Fruit fly (Drosophila melanogaster) whole organism, embryonic: Measurements from ENCODE around the gene CG12020.

Experiments used
- ATbp ChIP-seq: fragments of 200-800 bp; sonication (Bioruptor generic); optimal IDR thresholded peaks from 2 replicates; lab custom pipeline; 2017; ENCODE audit warnings: missing biosample characterization, mild to moderate bottlenecking, missing genetic modification characterization, missing genetic modification reagents
- Asciz ChIP-seq: fragments of 200-800 bp; sonication (Bioruptor generic); optimal IDR thresholded peaks from 2 replicates; lab custom pipeline; 2017; ENCODE audit warnings: missing biosample characterization, mild to moderate bottlenecking, missing genetic modification characterization, missing genetic modification reagents
- B-H2 ChIP-seq: fragments of 200-800 bp; sonication (Bioruptor generic); optimal IDR thresholded peaks from 2 replicates; lab custom pipeline; 2018; ENCODE audit warnings: missing biosample characterization, mild to moderate bottlenecking, missing genetic modification characterization
- CG10654 ChIP-seq: fragments of 200-800 bp; sonication (Bioruptor generic); optimal IDR thresholded peaks from 2 replicates; lab custom pipeline; 2016; ENCODE audit warnings: missing biosample characterization, missing genetic modification characterization
- CG10959 ChIP-seq: fragments of 200-800 bp; sonication (Bioruptor generic); IDR thresholded peaks from 2 replicates; pipeline ENCODE4 v1.3.6; 2022; ENCODE audit warnings: missing biosample characterization, missing genetic modification characterization
- CG11504 ChIP-seq: fragments of 200-800 bp; sonication (Bioruptor generic); optimal IDR thresholded peaks from 3 replicates; lab custom pipeline; 2019; ENCODE audit warnings: missing biosample characterization, mild to moderate bottlenecking, missing genetic modification characterization, moderate library complexity
- CG12942 ChIP-seq: fragments of 200-800 bp; sonication (Bioruptor generic); optimal IDR thresholded peaks from 3 replicates; lab custom pipeline; 2016; ENCODE audit warnings: missing biosample characterization, missing genetic modification characterization
- CG13424 ChIP-seq: fragments of 200-800 bp; sonication (Bioruptor generic); optimal IDR thresholded peaks from 2 replicates; lab custom pipeline; 2019; ENCODE audit warnings: missing biosample characterization, mild to moderate bottlenecking, missing genetic modification characterization, moderate library complexity
- CG14965 ChIP-seq: fragments of 200-800 bp; sonication (Bioruptor generic); optimal IDR thresholded peaks from 2 replicates; lab custom pipeline; 2016; ENCODE audit warnings: missing biosample characterization, missing genetic modification characterization, borderline replicate concordance
- CG1602 ChIP-seq: fragments of 200-800 bp; sonication (Bioruptor generic); optimal IDR thresholded peaks from 3 replicates; lab custom pipeline; 2016; ENCODE audit warnings: missing biosample characterization, missing genetic modification characterization
- CG16779 ChIP-seq: fragments of 200-800 bp; sonication (Bioruptor generic); IDR thresholded peaks from 2 replicates; pipeline ENCODE4 v1.3.6; 2022; ENCODE audit warnings: missing biosample characterization, missing genetic modification characterization
- CG17186 ChIP-seq: fragments of 200-800 bp; sonication (Bioruptor generic); optimal IDR thresholded peaks from 3 replicates; lab custom pipeline; 2017; ENCODE audit warnings: missing biosample characterization, missing genetic modification reagents, missing genetic modification characterization
- CG17359 ChIP-seq: fragments of 200-800 bp; sonication (Bioruptor generic); optimal IDR thresholded peaks from 3 replicates; lab custom pipeline; 2018; ENCODE audit warnings: missing biosample characterization, mild to moderate bottlenecking, missing genetic modification characterization, moderate library complexity
- CG17829 ChIP-seq: fragments of 200-800 bp; optimal IDR thresholded peaks from 2 replicates; lab custom pipeline; 2019; ENCODE audit warnings: missing biosample characterization, mild to moderate bottlenecking, missing genetic modification characterization, moderate library complexity
- CG1792 ChIP-seq: fragments of 200-800 bp; sonication (Bioruptor generic); optimal IDR thresholded peaks from 2 replicates; lab custom pipeline; 2016; ENCODE audit warnings: missing biosample characterization, missing genetic modification characterization
- CG18262 ChIP-seq: fragments of 200-800 bp; optimal IDR thresholded peaks from 3 replicates; lab custom pipeline; 2019; ENCODE audit warnings: missing biosample characterization, mild to moderate bottlenecking, missing genetic modification characterization, moderate library complexity
- CG3065 ChIP-seq: fragments of 200-800 bp; sonication (Bioruptor generic); optimal IDR thresholded peaks from 2 replicates; lab custom pipeline; 2016; ENCODE audit warnings: missing biosample characterization, missing genetic modification characterization
- CG6689 ChIP-seq: fragments of 200-800 bp; sonication (Bioruptor generic); IDR thresholded peaks from 2 replicates; pipeline ENCODE4 v1.3.6; 2022; ENCODE audit warnings: missing biosample characterization, missing genetic modification characterization
- CG6765 ChIP-seq: fragments of 200-800 bp; sonication (Bioruptor generic); optimal IDR thresholded peaks from 3 replicates; lab custom pipeline; 2017; ENCODE audit warnings: missing biosample characterization, mild to moderate bottlenecking, missing genetic modification characterization
- CG6854 ChIP-seq: fragments of 200-800 bp; sonication (Bioruptor generic); optimal IDR thresholded peaks from 3 replicates; lab custom pipeline; 2017; ENCODE audit warnings: missing biosample characterization, mild to moderate bottlenecking, missing genetic modification characterization
- CG7556 ChIP-seq: fragments of 200-800 bp; sonication (Bioruptor generic); optimal IDR thresholded peaks from 2 replicates; lab custom pipeline; 2017; ENCODE audit warnings: missing biosample characterization, mild to moderate bottlenecking, missing genetic modification characterization
- CG7745 ChIP-seq: fragments of 200-800 bp; sonication (Bioruptor generic); optimal IDR thresholded peaks from 2 replicates; lab custom pipeline; 2018; ENCODE audit warnings: missing biosample characterization, mild to moderate bottlenecking, missing genetic modification characterization, moderate library complexity
- CG9437 ChIP-seq: fragments of 200-800 bp; sonication (Bioruptor generic); optimal IDR thresholded peaks from 2 replicates; lab custom pipeline; 2018; ENCODE audit warnings: missing biosample characterization, mild to moderate bottlenecking, missing genetic modification characterization
- HmgZ ChIP-seq: fragments of 200-800 bp; sonication (Bioruptor generic); optimal IDR thresholded peaks from 2 replicates; lab custom pipeline; 2018; ENCODE audit warnings: missing biosample characterization, mild to moderate bottlenecking, missing genetic modification characterization
- Hmr ChIP-seq: fragments of 200-800 bp; sonication (Bioruptor generic); optimal IDR thresholded peaks from 3 replicates; lab custom pipeline; 2017; ENCODE audit warnings: mild to moderate bottlenecking, missing biosample characterization, missing genetic modification reagents, missing genetic modification characterization
- Hsf ChIP-seq: fragments of 200-800 bp; sonication (Bioruptor generic); optimal IDR thresholded peaks from 3 replicates; lab custom pipeline; 2016; ENCODE audit warnings: missing biosample characterization, missing genetic modification characterization
- Lim3 ChIP-seq: fragments of 200-800 bp; sonication (Bioruptor generic); IDR thresholded peaks from 2 replicates; pipeline ENCODE4 v1.3.6; 2022; ENCODE audit warnings: missing biosample characterization, missing genetic modification characterization
- MESR4 ChIP-seq: fragments of 200-800 bp; sonication (Bioruptor generic); optimal IDR thresholded peaks from 2 replicates; lab custom pipeline; 2018; ENCODE audit warnings: missing biosample characterization, mild to moderate bottlenecking, missing genetic modification characterization, moderate library complexity
- Nf-YC ChIP-seq: fragments of 200-800 bp; optimal IDR thresholded peaks from 3 replicates; lab custom pipeline; 2019; ENCODE audit warnings: missing biosample characterization, mild to moderate bottlenecking, missing genetic modification characterization, moderate library complexity
- Poxn ChIP-seq: fragments of 200-800 bp; sonication (Bioruptor generic); IDR thresholded peaks from 2 replicates; pipeline ENCODE4 v1.3.6; 2022; ENCODE audit warnings: missing biosample characterization, missing genetic modification characterization
- Rfx ChIP-seq: fragments of 200-800 bp; sonication (Bioruptor generic); IDR thresholded peaks from 2 replicates; pipeline ENCODE4 v1.3.6; 2022; ENCODE audit warnings: missing biosample characterization, missing genetic modification characterization
- ash1 ChIP-seq: fragments of 200-800 bp; sonication (Bioruptor generic); optimal IDR thresholded peaks from 2 replicates; lab custom pipeline; 2018; ENCODE audit warnings: missing biosample characterization, mild to moderate bottlenecking, missing genetic modification characterization
- bcd ChIP-seq: fragments of 200-800 bp; sonication (Bioruptor generic); optimal IDR thresholded peaks from 2 replicates; lab custom pipeline; 2017; ENCODE audit warnings: missing biosample characterization, mild to moderate bottlenecking, missing genetic modification characterization
- dm ChIP-seq: fragments of 200-800 bp; sonication (Bioruptor generic); optimal IDR thresholded peaks from 3 replicates; lab custom pipeline; 2016; ENCODE audit warnings: missing biosample characterization, missing genetic modification characterization
- dpn ChIP-seq, 2 experiments: fragments of 200-800 bp; sonication (Bioruptor generic); optimal IDR thresholded peaks; 3 replicates each; lab custom pipeline; 2016; ENCODE audit warnings: missing biosample characterization in 2 of 2, missing genetic modification characterization in 2 of 2
- dysf ChIP-seq: fragments of 200-800 bp; sonication (Bioruptor generic); IDR thresholded peaks from 3 replicates; pipeline ENCODE4 v1.3.6; 2022; ENCODE audit warnings: missing biosample characterization, missing genetic modification characterization
- eyg ChIP-seq: fragments of 200-800 bp; sonication (Bioruptor generic); optimal IDR thresholded peaks from 3 replicates; lab custom pipeline; 2016; ENCODE audit warnings: missing biosample characterization, missing genetic modification characterization
- fru ChIP-seq: fragments of >200 bp; optimal IDR thresholded peaks from 2 replicates; lab custom pipeline; 2017
- mirr ChIP-seq: fragments of 200-800 bp; sonication (Bioruptor generic); optimal IDR thresholded peaks from 3 replicates; lab custom pipeline; 2018; ENCODE audit warnings: missing biosample characterization, mild to moderate bottlenecking, missing genetic modification characterization
- nau ChIP-seq: fragments of 200-800 bp; sonication (Bioruptor generic); optimal IDR thresholded peaks from 3 replicates; lab custom pipeline; 2017; ENCODE audit warnings: missing biosample characterization, mild to moderate bottlenecking, missing genetic modification characterization, missing genetic modification reagents
- pho ChIP-seq: fragments of 200-800 bp; sonication (Bioruptor generic); optimal IDR thresholded peaks from 2 replicates; lab custom pipeline; 2016; ENCODE audit warnings: missing biosample characterization, missing genetic modification characterization
- pum ChIP-seq: fragments of 200-800 bp; sonication (Bioruptor generic); optimal IDR thresholded peaks from 2 replicates; lab custom pipeline; 2016; ENCODE audit warnings: missing biosample characterization, missing genetic modification characterization
- row ChIP-seq: fragments of 200-800 bp; sonication (Bioruptor generic); IDR thresholded peaks from 3 replicates; pipeline ENCODE4 v1.3.6; 2022; ENCODE audit warnings: missing biosample characterization, missing genetic modification characterization
- sqz ChIP-seq: fragments of 200-800 bp; sonication (Bioruptor generic); optimal IDR thresholded peaks from 3 replicates; lab custom pipeline; 2018; ENCODE audit warnings: missing biosample characterization, mild to moderate bottlenecking, missing genetic modification characterization
- sug ChIP-seq: fragments of 200-800 bp; optimal IDR thresholded peaks from 2 replicates; lab custom pipeline; 2019; ENCODE audit warnings: missing biosample characterization, mild to moderate bottlenecking, missing genetic modification characterization, moderate library complexity
- tx ChIP-seq: fragments of 200-800 bp; sonication (Bioruptor generic); optimal IDR thresholded peaks from 2 replicates; lab custom pipeline; 2016; ENCODE audit warnings: missing biosample characterization, missing genetic modification characterization
- z ChIP-seq: fragments of 200-800 bp; sonication (Bioruptor generic); IDR thresholded peaks from 3 replicates; pipeline ENCODE4 v1.3.6; 2022; ENCODE audit warnings: missing biosample characterization, missing genetic modification characterization
- zen ChIP-seq: fragments of 200-800 bp; sonication (Bioruptor generic); optimal IDR thresholded peaks from 3 replicates; lab custom pipeline; 2018; ENCODE audit warnings: missing biosample characterization, mild to moderate bottlenecking, missing genetic modification characterization, moderate library complexity
- zen2 ChIP-seq: fragments of 200-800 bp; sonication (Bioruptor generic); IDR thresholded peaks from 3 replicates; pipeline ENCODE4 v1.3.6; 2022; ENCODE audit warnings: missing biosample characterization, missing genetic modification characterization; ENCODE audit not compliant: partially characterized antibody

Gene CG12020

DNA sequence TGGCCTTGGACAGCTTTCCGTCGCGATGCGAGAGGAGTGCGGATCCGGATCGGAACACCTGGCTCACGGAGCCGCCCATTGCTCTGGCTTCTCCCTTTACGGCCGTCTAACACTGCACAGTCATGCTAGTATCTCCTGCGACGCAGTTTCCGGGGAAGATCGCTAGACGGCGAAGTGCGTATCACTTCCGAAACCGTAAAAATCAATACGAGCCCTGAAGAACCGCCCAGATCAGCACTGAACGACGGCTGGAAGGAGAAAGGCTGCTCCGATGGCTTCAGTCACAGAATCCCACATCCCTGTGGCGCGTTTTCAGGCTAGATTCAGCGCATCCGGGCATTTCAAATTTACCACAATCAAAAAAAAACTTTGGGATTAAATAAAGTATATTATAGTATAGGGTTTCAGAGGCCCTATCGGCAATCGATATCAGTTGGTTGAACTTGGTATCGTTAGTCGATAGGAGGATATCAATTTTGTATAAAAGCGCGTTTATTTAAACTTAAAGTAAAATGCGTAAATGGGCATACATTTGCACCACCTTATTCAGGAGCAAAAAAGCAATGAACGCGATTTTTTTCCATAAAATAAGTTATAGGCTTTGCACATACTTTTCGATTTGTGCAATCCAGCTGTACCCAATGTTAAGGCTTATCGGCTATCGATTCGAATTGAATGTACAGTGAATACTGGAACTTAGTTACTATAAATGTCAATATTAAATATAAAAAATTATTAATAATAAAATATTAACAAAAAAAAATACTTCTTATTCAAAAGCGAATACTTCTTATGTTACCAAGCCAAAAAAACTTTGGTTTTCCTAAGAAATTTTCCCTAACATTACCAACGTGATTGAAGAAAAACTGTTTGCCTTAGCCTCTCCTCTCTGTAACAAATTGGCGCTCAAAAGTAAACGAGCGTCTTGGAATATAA, 22.1 kb upstream of the CG12020 start, which contains the start of the genes CG13933 and PolD2 (continued):
- TF ChIP-seq CG11504 (tag; lab: Kevin White, UChicago) (no peak), sqz (GFP tag; lab: Kevin White, UChicago) (no peak), CG1792 (GFP tag; lab: Kevin White, UChicago) (no peak), pum (GFP tag; lab: Kevin White, UChicago) (peak; percentile 65), z (GFP tag; lab: Robert Waterston, UW) (no peak), CG9437 (GFP tag; lab: Kevin White, UChicago) (peak; percentile 94), zen2 (GFP tag; lab: Robert Waterston, UW) (peak; percentile 75; the same call in 2 of the 3 replicates), HmgZ (tag; lab: Kevin White, UChicago) (peak; percentile 96), tx (peak; percentile 83), dpn (GFP tag; optimal IDR thresholded peaks at IDR 0.05; lab: Kevin White, UChicago) (peak; percentile 53 to 98), eyg (GFP tag; lab: Kevin White, UChicago) (no peak), CG6689 (GFP tag; lab: Robert Waterston, UW) (peak; percentile 94), MESR4 (GFP tag; lab: Kevin White, UChicago) (peak; percentile 16), CG17829 (tag; lab: Kevin White, UChicago) (peak; percentile 97), CG13424 (tag; lab: Kevin White, UChicago) (peak; percentile 99), CG16779 (GFP tag; lab: Robert Waterston, UW) (peak; percentile 81), dm (peak; percentile 58), CG17186 (peak; percentile 55), CG6854 (GFP tag; lab: Kevin White, UChicago) (peak; percentile 68), CG3065 (GFP tag; lab: Kevin White, UChicago) (no peak), pho (GFP tag; lab: Kevin White, UChicago) (peak; percentile 69), Poxn (GFP tag; lab: Robert Waterston, UW) (peak; percentile 91), ash1 (GFP tag; lab: Kevin White, UChicago) (no peak), CG6765 (GFP tag; lab: Kevin White, UChicago) (peak; percentile 74), mirr (GFP tag; lab: Kevin White, UChicago) (no peak), CG7745 (tag; lab: Kevin White, UChicago) (peak; percentile 92), CG10959 (GFP tag; lab: Robert Waterston, UW) (peak; percentile 93), nau (no peak), CG1602 (GFP tag; lab: Kevin White, UChicago) (peak; percentile 98), Lim3 (GFP tag; lab: Robert Waterston, UW) (peak; percentile 95), B-H2 (no peak), ATbp (GFP tag; lab: Kevin White, UChicago) (no peak), bcd (peak; percentile 94), Hsf (GFP tag; lab: Kevin White, UChicago) (peak; percentile 90), CG17359 (tag; lab: Kevin White, UChicago) (peak; percentile 91), Rfx (peak; percentile 96), Hmr (GFP tag; lab: Kevin White, UChicago) (peak; percentile 96), CG14965 (no peak), CG7556 (GFP tag; lab: Kevin White, UChicago) (peak; percentile 95), dysf (GFP tag; lab: Robert Waterston, UW) (peak; percentile 87), CG18262 (tag; lab: Kevin White, UChicago) (peak; percentile 95), row (GFP tag; lab: Robert Waterston, UW) (peak; percentile 100), zen (tag; lab: Kevin White, UChicago) (peak; percentile 87), fru (lab: Kevin White, UChicago) (no peak), Nf-YC (tag; lab: Kevin White, UChicago) (no peak), CG10654 (GFP tag; lab: Kevin White, UChicago) (no peak), CG12942 (GFP tag; lab: Kevin White, UChicago) (peak; percentile 96), Asciz (no peak), sug (peak; percentile 95)
